Fruit fly (Drosophila melanogaster) whole organism, embryonic: ENCODE results near the gene Jarid2.

Source experiments
- Atf6 ChIP-seq: fragments of 200-800 bp; sonication (Bioruptor generic); IDR thresholded peaks from 2 replicates; pipeline ENCODE4 v1.3.6; 2022; ENCODE audit warnings: missing biosample characterization, missing genetic modification characterization
- B-H1 ChIP-seq: fragments of 200-800 bp; sonication (Bioruptor generic); IDR thresholded peaks from 3 replicates; pipeline ENCODE4 v1.3.6; 2022; ENCODE audit warnings: missing biosample characterization, missing genetic modification characterization
- BEAF-32 ChIP-seq: fragments of 200-800 bp; sonication (Bioruptor generic); optimal IDR thresholded peaks from 3 replicates; lab custom pipeline; 2017; ENCODE audit warnings: missing biosample characterization, missing genetic modification characterization, mild to moderate bottlenecking, moderate library complexity, missing genetic modification reagents
- CG10543 ChIP-seq: fragments of 200-800 bp; sonication (Bioruptor generic); optimal IDR thresholded peaks from 3 replicates; lab custom pipeline; 2017; ENCODE audit warnings: missing biosample characterization, mild to moderate bottlenecking, missing genetic modification characterization, moderate library complexity
- CG11504 ChIP-seq: fragments of 200-800 bp; sonication (Bioruptor generic); optimal IDR thresholded peaks from 3 replicates; lab custom pipeline; 2019; ENCODE audit warnings: missing biosample characterization, mild to moderate bottlenecking, missing genetic modification characterization, moderate library complexity
- CG15269 ChIP-seq: fragments of 200-800 bp; sonication (Bioruptor generic); optimal IDR thresholded peaks from 2 replicates; lab custom pipeline; 2018; ENCODE audit warnings: missing biosample characterization, mild to moderate bottlenecking, missing genetic modification characterization, moderate library complexity
- CG18011 ChIP-seq: fragments of 200-800 bp; sonication (Bioruptor generic); optimal IDR thresholded peaks from 2 replicates; lab custom pipeline; 2017; ENCODE audit warnings: missing biosample characterization, missing genetic modification characterization, mild to moderate bottlenecking, moderate library complexity, missing genotype
- CG18476 ChIP-seq: fragments of 200-800 bp; sonication (Bioruptor generic); optimal IDR thresholded peaks from 2 replicates; lab custom pipeline; 2016; ENCODE audit warnings: missing biosample characterization, mild to moderate bottlenecking, missing genetic modification characterization
- CG32772 ChIP-seq: fragments of 200-800 bp; sonication (Bioruptor generic); IDR thresholded peaks from 2 replicates; pipeline ENCODE4 v1.3.6; 2022; ENCODE audit warnings: missing biosample characterization, missing genetic modification characterization
- CG3281 ChIP-seq: fragments of 200-800 bp; sonication (Bioruptor generic); optimal IDR thresholded peaks from 3 replicates; lab custom pipeline; 2017; ENCODE audit warnings: missing biosample characterization, mild to moderate bottlenecking, missing genetic modification characterization
- CG33557 ChIP-seq: fragments of 200-800 bp; sonication (Bioruptor generic); optimal IDR thresholded peaks from 2 replicates; lab custom pipeline; 2019; ENCODE audit warnings: missing biosample characterization, mild to moderate bottlenecking, missing genetic modification characterization, moderate library complexity
- CG4820 ChIP-seq: fragments of 200-800 bp; sonication (Bioruptor generic); optimal IDR thresholded peaks from 3 replicates; lab custom pipeline; 2016; ENCODE audit warnings: missing biosample characterization, missing genetic modification characterization
- CG6791 ChIP-seq: fragments of 200-800 bp; sonication (Bioruptor generic); IDR thresholded peaks from 3 replicates; pipeline ENCODE4 v1.3.6; 2022; ENCODE audit warnings: missing biosample characterization, missing genetic modification characterization; ENCODE audit not compliant: partially characterized antibody
- CG6813 ChIP-seq: fragments of 200-800 bp; sonication (Bioruptor generic); optimal IDR thresholded peaks from 2 replicates; lab custom pipeline; 2017; ENCODE audit warnings: missing biosample characterization, missing genetic modification characterization, mild to moderate bottlenecking, moderate library complexity, missing genetic modification reagents
- CG8388 ChIP-seq: fragments of 200-800 bp; sonication (Bioruptor generic); optimal IDR thresholded peaks from 2 replicates; lab custom pipeline; 2019; ENCODE audit warnings: missing biosample characterization, mild to moderate bottlenecking, missing genetic modification characterization, moderate library complexity
- CG8765 ChIP-seq: fragments of 200-800 bp; sonication (Bioruptor generic); IDR thresholded peaks from 2 replicates; pipeline ENCODE4 v1.3.6; 2022; ENCODE audit warnings: missing biosample characterization, missing genetic modification characterization
- CG9876 ChIP-seq: fragments of 200-800 bp; sonication (Bioruptor generic); optimal IDR thresholded peaks from 2 replicates; lab custom pipeline; 2016; ENCODE audit warnings: missing biosample characterization, missing genetic modification characterization
- Camta ChIP-seq: fragments of 200-800 bp; sonication (Bioruptor generic); optimal IDR thresholded peaks from 2 replicates; lab custom pipeline; 2016; ENCODE audit warnings: missing biosample characterization, missing genetic modification characterization
- Doc2 ChIP-seq: fragments of 200-800 bp; sonication (Bioruptor generic); IDR thresholded peaks from 2 replicates; pipeline ENCODE4 v1.3.6; 2022; ENCODE audit warnings: missing biosample characterization, missing genetic modification characterization
- Doc3 ChIP-seq: fragments of 200-800 bp; sonication (Bioruptor generic); IDR thresholded peaks from 3 replicates; pipeline ENCODE4 v1.3.6; 2022; ENCODE audit warnings: missing biosample characterization, missing genetic modification characterization; ENCODE audit not compliant: partially characterized antibody
- Ets65A ChIP-seq: fragments of 200-800 bp; sonication (Bioruptor generic); peaks from one replicate; lab custom pipeline; 2016; ENCODE audit warnings: missing biosample characterization, missing genetic modification characterization
- Gug ChIP-seq: fragments of 200-800 bp; sonication (Bioruptor generic); IDR thresholded peaks from 4 replicates; pipeline ENCODE4 v1.3.6; 2022; ENCODE audit warnings: missing biosample characterization, missing genetic modification characterization
- HLH3B ChIP-seq: fragments of 200-800 bp; sonication (Bioruptor generic); IDR thresholded peaks from 2 replicates; pipeline ENCODE4 v1.3.6; 2022; ENCODE audit warnings: missing biosample characterization, missing genetic modification characterization
- HLH4C ChIP-seq: fragments of 200-800 bp; sonication (Bioruptor generic); IDR thresholded peaks from 3 replicates; pipeline ENCODE4 v1.3.6; 2022; ENCODE audit warnings: missing biosample characterization, missing genetic modification characterization; ENCODE audit not compliant: partially characterized antibody
- Hr78 ChIP-seq, 2 experiments: fragments of 200-800 bp in 1 of 2; fragments of >200 bp in 1 of 2; sonication (Bioruptor generic) in 1 of 2; optimal IDR thresholded peaks; 2 replicates each; lab custom pipeline; 2017 to 2019; ENCODE audit warnings: missing biosample characterization in 2 of 2, missing genetic modification characterization in 2 of 2, mild to moderate bottlenecking in 1 of 2, moderate library complexity in 1 of 2
- MBD-R2 ChIP-seq: fragments of 200-800 bp; sonication (Bioruptor generic); IDR thresholded peaks from 2 replicates; pipeline ENCODE4 v1.3.6; 2022; ENCODE audit warnings: missing biosample characterization, missing genetic modification characterization
- Optix ChIP-seq: fragments of 200-800 bp; sonication (Bioruptor generic); IDR thresholded peaks from 3 replicates; pipeline ENCODE4 v1.3.6; 2022; ENCODE audit warnings: missing biosample characterization, missing genetic modification characterization
- Poxn ChIP-seq: fragments of 200-800 bp; sonication (Bioruptor generic); IDR thresholded peaks from 2 replicates; pipeline ENCODE4 v1.3.6; 2022; ENCODE audit warnings: missing biosample characterization, missing genetic modification characterization
- Ptx1 ChIP-seq: fragments of 200-800 bp; sonication (Bioruptor generic); IDR thresholded peaks from 2 replicates; pipeline ENCODE4 v1.3.6; 2022; ENCODE audit warnings: missing biosample characterization, missing genetic modification characterization
- Sin3A ChIP-seq: fragments of >200 bp; optimal IDR thresholded peaks from 2 replicates; lab custom pipeline; 2018
- bcd ChIP-seq: fragments of 200-800 bp; sonication (Bioruptor generic); optimal IDR thresholded peaks from 2 replicates; lab custom pipeline; 2017; ENCODE audit warnings: missing biosample characterization, mild to moderate bottlenecking, missing genetic modification characterization
- danr ChIP-seq: fragments of 200-800 bp; sonication (Bioruptor generic); IDR thresholded peaks from 2 replicates; pipeline ENCODE4 v1.3.6; 2022; ENCODE audit warnings: missing biosample characterization, missing genetic modification characterization
- eve ChIP-seq, 2 experiments: fragments of >200 bp; optimal IDR thresholded peaks; 2 replicates each; lab custom pipeline; 2017; ENCODE audit warnings: missing biosample characterization in 2 of 2, missing genetic modification characterization in 2 of 2
- fd3F ChIP-seq: fragments of 200-800 bp; sonication (Bioruptor generic); optimal IDR thresholded peaks from 2 replicates; lab custom pipeline; 2018; ENCODE audit warnings: missing biosample characterization, mild to moderate bottlenecking, missing genetic modification characterization, moderate library complexity
- gcm ChIP-seq: fragments of 200-800 bp; sonication (Bioruptor generic); optimal IDR thresholded peaks from 2 replicates; lab custom pipeline; 2019; ENCODE audit warnings: missing biosample characterization, mild to moderate bottlenecking, missing genetic modification characterization, moderate library complexity
- gem ChIP-seq: fragments of 200-800 bp; sonication (Bioruptor generic); optimal IDR thresholded peaks from 2 replicates; lab custom pipeline; 2019; ENCODE audit warnings: missing biosample characterization, mild to moderate bottlenecking, missing genetic modification characterization, moderate library complexity
- jumu ChIP-seq: fragments of 200-800 bp; sonication (Bioruptor generic); optimal IDR thresholded peaks from 3 replicates; lab custom pipeline; 2016; ENCODE audit warnings: missing biosample characterization, missing genetic modification characterization
- mam ChIP-seq: fragments of 200-800 bp; sonication (Bioruptor generic); optimal IDR thresholded peaks from 3 replicates; lab custom pipeline; 2016; ENCODE audit warnings: missing biosample characterization, missing genetic modification characterization
- nau ChIP-seq: fragments of 200-800 bp; sonication (Bioruptor generic); optimal IDR thresholded peaks from 3 replicates; lab custom pipeline; 2017; ENCODE audit warnings: missing biosample characterization, mild to moderate bottlenecking, missing genetic modification characterization, missing genetic modification reagents
- nerfin-1 ChIP-seq: fragments of 200-800 bp; sonication (Bioruptor generic); optimal IDR thresholded peaks from 3 replicates; lab custom pipeline; 2019; ENCODE audit warnings: missing biosample characterization, mild to moderate bottlenecking, missing genetic modification characterization, moderate library complexity
- nerfin-2 ChIP-seq: fragments of 200-800 bp; sonication (Bioruptor generic); IDR thresholded peaks from 2 replicates; pipeline ENCODE4 v1.3.6; 2022; ENCODE audit warnings: missing biosample characterization, missing genetic modification characterization; ENCODE audit not compliant: partially characterized antibody
- onecut ChIP-seq: fragments of 200-800 bp; sonication (Bioruptor generic); IDR thresholded peaks from 2 replicates; pipeline ENCODE4 v1.3.6; 2022; ENCODE audit warnings: missing biosample characterization, missing genetic modification characterization
- sc ChIP-seq, 3 experiments: fragments of >200 bp in 2 of 3; fragments of 200-800 bp in 1 of 3; sonication (Bioruptor generic) in 1 of 3; optimal IDR thresholded peaks; 2 replicates in 2 of 3; 3 replicates in 1 of 3; lab custom pipeline; 2017; ENCODE audit warnings: mild to moderate bottlenecking in 1 of 3, missing biosample characterization in 1 of 3, missing genetic modification characterization in 1 of 3, missing genetic modification reagents in 1 of 3
- sd ChIP-seq: fragments of 200-800 bp; sonication (Bioruptor generic); optimal IDR thresholded peaks from 3 replicates; lab custom pipeline; 2018; ENCODE audit warnings: missing biosample characterization, mild to moderate bottlenecking, missing genetic modification characterization, moderate library complexity
- sisA ChIP-seq: fragments of 200-800 bp; sonication (Bioruptor generic); IDR thresholded peaks from 2 replicates; pipeline ENCODE4 v1.3.6; 2022; ENCODE audit warnings: missing biosample characterization, missing genetic modification characterization
- tin ChIP-seq: fragments of 200-800 bp; sonication (Bioruptor generic); optimal IDR thresholded peaks from 3 replicates; lab custom pipeline; 2016; ENCODE audit warnings: missing biosample characterization, missing genetic modification characterization
- tx ChIP-seq: fragments of 200-800 bp; sonication (Bioruptor generic); optimal IDR thresholded peaks from 2 replicates; lab custom pipeline; 2016; ENCODE audit warnings: missing biosample characterization, missing genetic modification characterization
- unc-4 ChIP-seq: fragments of 200-800 bp; sonication (Bioruptor generic); IDR thresholded peaks from 2 replicates; pipeline ENCODE4 v1.3.6; 2022; ENCODE audit warnings: missing biosample characterization, missing genetic modification characterization; ENCODE audit not compliant: partially characterized antibody
- zfh2 ChIP-seq: fragments of 200-800 bp; sonication (Bioruptor generic); optimal IDR thresholded peaks from 2 replicates; lab custom pipeline; 2016; ENCODE audit warnings: missing biosample characterization, missing genetic modification characterization

Jarid2 gene

DNA sequence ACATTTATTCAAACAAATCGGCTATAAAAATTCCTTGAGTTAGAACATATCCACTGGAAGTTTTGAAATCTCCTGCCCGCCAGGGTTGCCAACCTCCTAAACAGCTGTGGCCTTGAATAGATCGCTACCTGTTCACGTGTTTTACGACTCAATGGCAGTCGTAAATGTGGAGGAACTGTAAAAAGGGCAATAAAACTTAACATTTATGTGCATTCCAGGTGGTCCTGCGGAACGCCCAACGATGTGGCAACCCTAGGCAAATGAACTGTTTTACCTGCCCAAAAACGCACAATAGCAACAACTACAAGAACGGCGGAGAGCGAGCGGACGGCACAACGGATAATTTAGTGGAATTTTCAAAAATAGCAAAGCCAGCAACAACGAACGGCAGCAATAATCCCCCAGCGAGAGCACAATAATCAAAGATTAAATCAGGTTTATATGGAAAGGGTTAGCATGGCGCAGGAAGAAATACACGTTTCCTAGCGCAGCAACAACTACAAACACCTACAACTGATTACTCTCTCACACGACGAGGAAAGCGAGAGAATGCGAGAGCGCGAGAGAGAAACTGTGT, 15.1 kb upstream of the Jarid2 start (continued):
- no peak for TF ChIP-seq CG11504
- no peak for TF ChIP-seq Camta (GFP tag; lab: Kevin White, UChicago)
- TF ChIP-seq sd (tag; lab: Kevin White, UChicago), result peak; percentile 83
- TF ChIP-seq unc-4, result no peak
- TF ChIP-seq tin (GFP tag; lab: Kevin White, UChicago), result no peak
- no peak for TF ChIP-seq CG10543 (GFP tag; lab: Kevin White, UChicago)
- no peak for TF ChIP-seq nau (GFP tag; lab: Kevin White, UChicago)
- no peak for TF ChIP-seq CG9876 (GFP tag; lab: Kevin White, UChicago)
- TF ChIP-seq CG4820 (GFP tag; lab: Kevin White, UChicago), result no peak
- TF ChIP-seq gem (tag; lab: Kevin White, UChicago), result peak; percentile 18
- TF ChIP-seq CG6791 (GFP tag; lab: Robert Waterston, UW), result peak; percentile 46; the same call in 1 of the 3 replicates
- no peak for TF ChIP-seq CG8388 (GFP tag; lab: Kevin White, UChicago)
- TF ChIP-seq Ptx1 (GFP tag; lab: Robert Waterston, UW), result peak; percentile 55
- TF ChIP-seq Ets65A (GFP tag; lab: Kevin White, UChicago), result no peak
- no peak for TF ChIP-seq danr (GFP tag; lab: Robert Waterston, UW)
- TF ChIP-seq eve (GFP tag; optimal IDR thresholded peaks at IDR 0.05; lab: Kevin White, UChicago), result no peak
- no peak for TF ChIP-seq Sin3A (lab: Kevin White, UChicago)
- no peak for TF ChIP-seq MBD-R2 (GFP tag; lab: Robert Waterston, UW)
- TF ChIP-seq mam (GFP tag; lab: Kevin White, UChicago), result peak; percentile 7
- peak; percentile 53 for TF ChIP-seq CG3281 (GFP tag; lab: Kevin White, UChicago)
- TF ChIP-seq CG8765 (GFP tag; lab: Robert Waterston, UW), result 0 out of 2 replicates have a peak, but pooled peaks have one; percentile 21
- no peak for TF ChIP-seq CG18011
- no peak for TF ChIP-seq Poxn (GFP tag; lab: Robert Waterston, UW)
- TF ChIP-seq Optix (GFP tag; lab: Robert Waterston, UW), result no peak
- TF ChIP-seq nerfin-2 (GFP tag; lab: Robert Waterston, UW), result no peak
- peak; percentile 58 for TF ChIP-seq jumu (GFP tag; lab: Kevin White, UChicago)
- TF ChIP-seq Gug (GFP tag; lab: Robert Waterston, UW), result peak; percentile 43; the same call in 1 of the 4 replicates
- TF ChIP-seq zfh2 (GFP tag; lab: Kevin White, UChicago), result peak; percentile 19
- no peak for TF ChIP-seq gcm (GFP tag; lab: Kevin White, UChicago)
- peak; percentile 49 for TF ChIP-seq CG32772
- no peak for TF ChIP-seq Hr78 (GFP tag; optimal IDR thresholded peaks at IDR 0.05; lab: Kevin White, UChicago)
- TF ChIP-seq HLH4C, result 0 out of 3 replicates have a peak, but pooled peaks have one; percentile 18
- TF ChIP-seq HLH3B (GFP tag; lab: Robert Waterston, UW), result no peak
- TF ChIP-seq CG33557 (GFP tag; lab: Kevin White, UChicago), result no peak
- no peak for TF ChIP-seq onecut (GFP tag; lab: Robert Waterston, UW)
- peak; percentile 18; the same call in 2 of the 3 replicates for TF ChIP-seq B-H1 (GFP tag; lab: Robert Waterston, UW)
- TF ChIP-seq fd3F (GFP tag; lab: Kevin White, UChicago), result no peak
- no peak for TF ChIP-seq tx (GFP tag; lab: Kevin White, UChicago)
- TF ChIP-seq Doc2 (GFP tag; lab: Robert Waterston, UW), result no peak
- peak; percentile 49 for TF ChIP-seq nerfin-1 (tag; lab: Kevin White, UChicago)
- TF ChIP-seq sisA, result peak; percentile 41
- peak; percentile 38 for TF ChIP-seq bcd (GFP tag; lab: Kevin White, UChicago)
- TF ChIP-seq sc (optimal IDR thresholded peaks at IDR 0.05; lab: Kevin White, UChicago), result no peak
- no peak for TF ChIP-seq sc (GFP tag; optimal IDR thresholded peaks at IDR 0.05; lab: Kevin White, UChicago)
- TF ChIP-seq CG6813 (GFP tag; lab: Kevin White, UChicago), result no peak
- no peak for TF ChIP-seq CG15269 (tag; lab: Kevin White, UChicago)
- TF ChIP-seq Atf6 (GFP tag; lab: Robert Waterston, UW), result peak; percentile 36
- TF ChIP-seq CG18476 (GFP tag; lab: Kevin White, UChicago), result no peak
- no peak for TF ChIP-seq Doc3 (GFP tag; lab: Robert Waterston, UW)
- TF ChIP-seq BEAF-32 (GFP tag; lab: Kevin White, UChicago), result no peak
